Worm (Caenorhabditis elegans): Measurements from ENCODE around the gene rec-8.

DNA sequence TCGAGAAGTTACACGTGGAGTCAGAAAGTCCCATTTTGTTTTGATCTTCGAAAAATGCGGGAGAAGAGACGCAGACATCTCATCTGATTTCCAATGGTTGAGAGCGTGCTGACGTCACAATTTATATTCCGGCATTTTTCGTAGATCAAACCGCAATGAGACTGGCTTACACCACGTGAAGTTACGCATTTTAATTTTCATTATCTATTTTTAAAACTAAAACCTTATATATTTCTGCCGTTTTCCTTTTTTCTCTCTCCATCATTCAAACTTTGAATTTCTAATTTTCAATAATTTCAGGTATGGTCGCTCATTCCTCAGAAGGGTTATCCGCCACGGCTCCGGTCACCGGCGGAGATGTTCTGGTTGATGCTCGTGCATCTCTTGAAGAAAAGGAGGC lies 37.6 kb downstream of the rec-8 start, which contains the start of gene fat-1:
- TF ChIP-seq ama-1 (optimal IDR thresholded peaks at IDR 0.05), result no peak
- TF ChIP-seq F13H6.1 (tag; optimal IDR thresholded peaks at IDR 0.05), result no peak
- TF ChIP-seq blmp-1 (tag; optimal IDR thresholded peaks at IDR 0.05; ENCODE audit: insufficient read depth), result no peak
- no peak for TF ChIP-seq skn-1 (tag; optimal IDR thresholded peaks at IDR 0.05)
- no peak for TF ChIP-seq zag-1 (tag; optimal IDR thresholded peaks at IDR 0.05)
- no peak for TF ChIP-seq gmeb-1 (tag; optimal IDR thresholded peaks at IDR 0.05)
- TF ChIP-seq dmd-4 (tag; optimal IDR thresholded peaks at IDR 0.05), result no peak
- no peak for TF ChIP-seq sma-9 (GFP tag; optimal IDR thresholded peaks at IDR 0.05)
- TF ChIP-seq sma-9 (tag; optimal IDR thresholded peaks at IDR 0.05), result no peak
- no peak for TF ChIP-seq C34F6.9 (tag; optimal IDR thresholded peaks at IDR 0.05)
- TF ChIP-seq nhr-25 (tag; optimal IDR thresholded peaks at IDR 0.05), result no peak
- no peak for TF ChIP-seq ztf-1 (GFP tag; conservative IDR thresholded peaks at IDR 0.05)
- no peak for TF ChIP-seq snpc-4 (tag; optimal IDR thresholded peaks at IDR 0.05)
